Fruit fly (Drosophila melanogaster) whole organism, pupa: Measurements from ENCODE around the gene CG11279.

Experiments
- CG10348 ChIP-seq: fragments of 200-800 bp; sonication (Bioruptor generic); IDR thresholded peaks from 2 replicates; pipeline ENCODE4 v1.3.6; 2022; ENCODE audit warnings: missing biosample characterization, missing genetic modification characterization
- CG12605 ChIP-seq: fragments of 200-800 bp; sonication (Bioruptor generic); IDR thresholded peaks from 2 replicates; pipeline ENCODE4 v1.3.6; 2022; ENCODE audit warnings: missing biosample characterization, missing genetic modification characterization
- CG13204 ChIP-seq: fragments of 200-800 bp; sonication (Bioruptor generic); optimal IDR thresholded peaks from 2 replicates; lab custom pipeline; 2018; ENCODE audit warnings: missing biosample characterization, mild to moderate bottlenecking, missing genetic modification characterization, moderate library complexity
- CG14655 ChIP-seq: fragments of 200-800 bp; sonication (Bioruptor generic); optimal IDR thresholded peaks from 3 replicates; lab custom pipeline; 2017; ENCODE audit warnings: mild to moderate bottlenecking, missing biosample characterization, missing genetic modification reagents, missing genetic modification characterization
- CG15710 ChIP-seq: fragments of 200-800 bp; sonication (Bioruptor generic); optimal IDR thresholded peaks from 2 replicates; lab custom pipeline; 2018; ENCODE audit warnings: missing biosample characterization, mild to moderate bottlenecking, missing genetic modification characterization, moderate library complexity
- CG17806 ChIP-seq: fragments of 200-800 bp; sonication (Bioruptor generic); optimal IDR thresholded peaks from 2 replicates; lab custom pipeline; 2018; ENCODE audit warnings: missing biosample characterization, mild to moderate bottlenecking, missing genetic modification characterization, moderate library complexity
- CG32121 ChIP-seq: fragments of 200-800 bp; sonication (Bioruptor generic); IDR thresholded peaks from 2 replicates; pipeline ENCODE4 v1.3.6; 2022; ENCODE audit warnings: missing biosample characterization, missing genetic modification characterization
- CG34367 ChIP-seq: fragments of 200-800 bp; sonication (Bioruptor generic); optimal IDR thresholded peaks from 2 replicates; lab custom pipeline; 2018; ENCODE audit warnings: missing biosample characterization, mild to moderate bottlenecking, missing genetic modification characterization
- CG4496 ChIP-seq: fragments of 200-800 bp; sonication (Bioruptor generic); IDR thresholded peaks from 3 replicates; pipeline ENCODE4 v1.3.6; 2022; ENCODE audit warnings: missing biosample characterization, missing genetic modification characterization
- CG8159 ChIP-seq: fragments of 200-800 bp; sonication (Bioruptor generic); optimal IDR thresholded peaks from 3 replicates; lab custom pipeline; 2018; ENCODE audit warnings: missing biosample characterization, mild to moderate bottlenecking, missing genetic modification characterization, moderate library complexity
- CG8301 ChIP-seq: fragments of 200-800 bp; sonication (Bioruptor generic); optimal IDR thresholded peaks from 2 replicates; lab custom pipeline; 2018; ENCODE audit warnings: missing biosample characterization, mild to moderate bottlenecking, missing genetic modification characterization
- CG9948 ChIP-seq: fragments of 200-800 bp; sonication (Bioruptor generic); optimal IDR thresholded peaks from 2 replicates; lab custom pipeline; 2018; ENCODE audit warnings: missing biosample characterization, mild to moderate bottlenecking, missing genetic modification characterization, moderate library complexity
- D1 ChIP-seq: fragments of 200-800 bp; sonication (Bioruptor generic); optimal IDR thresholded peaks from 2 replicates; lab custom pipeline; 2018; ENCODE audit warnings: missing biosample characterization, mild to moderate bottlenecking, missing genetic modification characterization, moderate library complexity
- EcR ChIP-seq: fragments of 200-800 bp; sonication (Bioruptor generic); optimal IDR thresholded peaks from 3 replicates; lab custom pipeline; 2019; ENCODE audit warnings: missing biosample characterization, missing genetic modification characterization, mild to moderate bottlenecking, moderate library complexity, missing genetic modification reagents
- Ets98B ChIP-seq: fragments of 200-800 bp; sonication (Bioruptor generic); IDR thresholded peaks from 2 replicates; pipeline ENCODE4 v1.3.6; 2022; ENCODE audit warnings: missing biosample characterization, missing genetic modification characterization
- Pif1A ChIP-seq: fragments of 200-800 bp; sonication (Bioruptor generic); optimal IDR thresholded peaks from 3 replicates; lab custom pipeline; 2016; ENCODE audit warnings: missing biosample characterization, missing genetic modification characterization
- Pif1B ChIP-seq: fragments of 200-800 bp; sonication (Bioruptor generic); optimal IDR thresholded peaks from 3 replicates; lab custom pipeline; 2016; ENCODE audit warnings: missing biosample characterization, missing genetic modification characterization
- Snoo ChIP-seq: fragments of 200-800 bp; sonication (Bioruptor generic); optimal IDR thresholded peaks from 3 replicates; lab custom pipeline; 2017; ENCODE audit warnings: missing biosample characterization, mild to moderate bottlenecking, missing genetic modification characterization, inconsistent platforms
- fd96Ca ChIP-seq: fragments of 200-800 bp; sonication (Bioruptor generic); IDR thresholded peaks from 3 replicates; pipeline ENCODE4 v1.3.6; 2022; ENCODE audit warnings: missing biosample characterization, missing genetic modification characterization
- gl ChIP-seq: fragments of 200-800 bp; sonication (Bioruptor generic); optimal IDR thresholded peaks from 2 replicates; lab custom pipeline; 2018; ENCODE audit warnings: missing biosample characterization, mild to moderate bottlenecking, missing genetic modification characterization
- rn ChIP-seq: fragments of 200-800 bp; sonication (Bioruptor generic); IDR thresholded peaks from 2 replicates; pipeline ENCODE4 v1.3.6; 2022; ENCODE audit warnings: missing biosample characterization, missing genetic modification characterization

The CG11279 gene

dm6 chr3L:13022854-13023560 is 23.8 kb upstream of the CG11279 start, which contains the start of gene RpS12:
RpS12 (plus strand) TSS chr3L:13023352.
- TF ChIP-seq Snoo, result peak; percentile 79
- peak; percentile 41 for TF ChIP-seq Pif1A (GFP tag; lab: Kevin White, UChicago)
- TF ChIP-seq D1 (tag; lab: Kevin White, UChicago), result no peak
- peak; percentile 18 for TF ChIP-seq CG13204 (GFP tag; lab: Kevin White, UChicago)
- peak; percentile 15 for TF ChIP-seq CG32121 (GFP tag; lab: Robert Waterston, UW)
- peak; percentile 82 for TF ChIP-seq CG4496 (GFP tag; lab: Robert Waterston, UW)
- TF ChIP-seq CG34367, result peak; percentile 60
- TF ChIP-seq CG12605, result peak; percentile 73
- TF ChIP-seq CG14655 (GFP tag; lab: Kevin White, UChicago), result peak; percentile 45
- TF ChIP-seq CG8301 (tag; lab: Kevin White, UChicago), result no peak
- no peak for TF ChIP-seq EcR (GFP tag; lab: Kevin White, UChicago)
- peak; percentile 37 for TF ChIP-seq CG15710 (tag; lab: Kevin White, UChicago)
- TF ChIP-seq CG9948 (tag; lab: Kevin White, UChicago), result peak; percentile 27
- TF ChIP-seq CG8159, result peak; percentile 22
- peak; percentile 41 for TF ChIP-seq gl (tag; lab: Kevin White, UChicago)
- TF ChIP-seq CG17806 (tag; lab: Kevin White, UChicago), result peak; percentile 35
- no peak; the same call in 2 of the 3 replicates for TF ChIP-seq fd96Ca (GFP tag; lab: Robert Waterston, UW)
- TF ChIP-seq rn (GFP tag; lab: Robert Waterston, UW), result peak; percentile 25; the same call in 1 of the 2 replicates
- peak; percentile 16; the same call in 1 of the 2 replicates for TF ChIP-seq Ets98B (GFP tag; lab: Robert Waterston, UW)
- peak; percentile 27 for TF ChIP-seq Pif1B (GFP tag; lab: Kevin White, UChicago)
- no peak for TF ChIP-seq CG10348

- TF ChIP-seq CG10348, result no peak
- no peak for TF ChIP-seq CG32121 (GFP tag; lab: Robert Waterston, UW)
- no peak for TF ChIP-seq CG34367
- TF ChIP-seq CG8301 (tag; lab: Kevin White, UChicago), result no peak
- TF ChIP-seq D1 (tag; lab: Kevin White, UChicago), result no peak
- no peak for TF ChIP-seq fd96Ca (GFP tag; lab: Robert Waterston, UW)
- TF ChIP-seq Snoo, result no peak
- TF ChIP-seq Pif1A (GFP tag; lab: Kevin White, UChicago), result no peak
Measured at dm6 chr3L:13026337-13026736, 20.4 kb upstream of the CG11279 start, which contains the start of gene Zmynd10. Zmynd10 (minus strand) TSS chr3L:13026437.

- TF ChIP-seq CG14655 (GFP tag; lab: Kevin White, UChicago) (no peak), CG34367 (no peak), CG17806 (tag; lab: Kevin White, UChicago) (no peak), CG9948 (tag; lab: Kevin White, UChicago) (no peak), Pif1B (GFP tag; lab: Kevin White, UChicago) (no peak), Ets98B (GFP tag; lab: Robert Waterston, UW) (no peak), rn (GFP tag; lab: Robert Waterston, UW) (no peak), CG32121 (GFP tag; lab: Robert Waterston, UW) (no peak), CG13204 (GFP tag; lab: Kevin White, UChicago) (no peak), EcR (GFP tag; lab: Kevin White, UChicago) (no peak), CG4496 (GFP tag; lab: Robert Waterston, UW) (no peak), CG8301 (tag; lab: Kevin White, UChicago) (no peak)
Measured at dm6 chr3L:13026872-13027271, 19.9 kb upstream of the CG11279 start.

- TF ChIP-seq CG10348, result no peak
- TF ChIP-seq CG13204 (GFP tag; lab: Kevin White, UChicago), result no peak
- no peak for TF ChIP-seq Pif1B (GFP tag; lab: Kevin White, UChicago)
- TF ChIP-seq Ets98B (GFP tag; lab: Robert Waterston, UW), result no peak
Measured at dm6 chr3L:13027333-13027732, 19.4 kb upstream of the CG11279 start.

- TF ChIP-seq Snoo, result peak; percentile 18
- no peak for TF ChIP-seq gl (tag; lab: Kevin White, UChicago)
- peak; percentile 58; the same call in 2 of the 3 replicates for TF ChIP-seq CG4496 (GFP tag; lab: Robert Waterston, UW)
- peak; percentile 44; the same call in 1 of the 2 replicates for TF ChIP-seq Ets98B (GFP tag; lab: Robert Waterston, UW)
- peak; percentile 54; the same call in 1 of the 2 replicates for TF ChIP-seq CG12605
- TF ChIP-seq CG34367, result no peak
- 0 out of 2 replicates have a peak, but pooled peaks have one; percentile 26 for TF ChIP-seq CG32121 (GFP tag; lab: Robert Waterston, UW)
- TF ChIP-seq CG8159, result peak; percentile 11
- no peak for TF ChIP-seq CG15710 (tag; lab: Kevin White, UChicago)
Measured at dm6 chr3L:13028740-13029139, 18.0 kb upstream of the CG11279 start, which contains the start of gene CG17672. CG17672 (plus strand) TSS chr3L:13028962.

- TF ChIP-seq CG15710 (tag; lab: Kevin White, UChicago) (peak; percentile 7), Ets98B (GFP tag; lab: Robert Waterston, UW) (no peak), Pif1A (GFP tag; lab: Kevin White, UChicago) (peak; percentile 35), rn (GFP tag; lab: Robert Waterston, UW) (no peak), CG8159 (peak; percentile 28), Pif1B (GFP tag; lab: Kevin White, UChicago) (peak; percentile 11)
- TF ChIP-seq, all 21 proteins: peak for 4
Measured at dm6 chr3L:13030055-13030634, 16.6 kb upstream of the CG11279 start.
